Fruit fly (Drosophila melanogaster): ENCODE data around the gene Gp93.

Gene Gp93

dm6 chr3R:27988647-27989430 is 40.3 kb downstream of the Gp93 start (continued):
- peak; percentile 60 for TF ChIP-seq CG4424 (GFP tag; optimal IDR thresholded peaks at IDR 0.05)
- TF ChIP-seq wor (GFP tag; IDR thresholded peaks at IDR 0.05), result no peak
- peak; percentile 46 for TF ChIP-seq Drgx (GFP tag; IDR thresholded peaks at IDR 0.05)
- TF ChIP-seq gsb-n (tag; optimal IDR thresholded peaks at IDR 0.05), result no peak
- TF ChIP-seq Xrp1 (GFP tag; IDR thresholded peaks at IDR 0.05), result 0 out of 2 replicates have a peak, but pooled peaks have one; percentile 34
- TF ChIP-seq Fer1 (GFP tag; optimal IDR thresholded peaks at IDR 0.05), result no peak
- TF ChIP-seq GATAe (GFP tag; conservative IDR thresholded peaks at IDR 0.05), result no peak
- TF ChIP-seq Hr3 (GFP tag; optimal IDR thresholded peaks at IDR 0.05), result peak; percentile 33
- no peak for TF ChIP-seq CG1832 (GFP tag; optimal IDR thresholded peaks at IDR 0.05)
- TF ChIP-seq CG12104 (GFP tag; optimal IDR thresholded peaks at IDR 0.05), result peak; percentile 33
- TF ChIP-seq p53 (GFP tag; optimal IDR thresholded peaks at IDR 0.05), result no peak
- TF ChIP-seq CG11560 (tag; IDR thresholded peaks at IDR 0.05), result no peak
- no peak for TF ChIP-seq ab (GFP tag; optimal IDR thresholded peaks at IDR 0.05)
- TF ChIP-seq emc (GFP tag; optimal IDR thresholded peaks at IDR 0.05), result no peak
- TF ChIP-seq Ets65A (GFP tag), result peak; percentile 82
- TF ChIP-seq CG14441 (GFP tag; IDR thresholded peaks at IDR 0.05), result peak; percentile 58
- TF ChIP-seq CG16813 (GFP tag; IDR thresholded peaks at IDR 0.05; ENCODE audit: partially characterized antibody), result no peak
- peak; percentile 69 for TF ChIP-seq CG9932 (GFP tag; IDR thresholded peaks at IDR 0.05)
- peak; percentile 15 for TF ChIP-seq ATbp (GFP tag; optimal IDR thresholded peaks at IDR 0.05)
- no peak for TF ChIP-seq CG1792 (GFP tag; optimal IDR thresholded peaks at IDR 0.05)
- peak; percentile 55 for TF ChIP-seq zfh2 (GFP tag; optimal IDR thresholded peaks at IDR 0.05)
- TF ChIP-seq toy (GFP tag; IDR thresholded peaks at IDR 0.05), result no peak
- TF ChIP-seq ftz-f1 (GFP tag; optimal IDR thresholded peaks at IDR 0.05), result no peak
- TF ChIP-seq CG6813 (GFP tag; optimal IDR thresholded peaks at IDR 0.05), result no peak
- TF ChIP-seq Dfd (GFP tag; optimal IDR thresholded peaks at IDR 0.05), result no peak
- TF ChIP-seq BEAF-32 (GFP tag; optimal IDR thresholded peaks at IDR 0.05), result no peak
- peak; percentile 18; the same call in 1 of the 2 replicates for TF ChIP-seq sob (GFP tag; IDR thresholded peaks at IDR 0.05)
- peak; percentile 19 for TF ChIP-seq fd3F (GFP tag; optimal IDR thresholded peaks at IDR 0.05)
- TF ChIP-seq bcd (GFP tag; optimal IDR thresholded peaks at IDR 0.05), result peak; percentile 44
- no peak for TF ChIP-seq lov (optimal IDR thresholded peaks at IDR 0.05)
- 0 out of 3 replicates have a peak, but pooled peaks have one; percentile 32 for TF ChIP-seq lov (GFP tag; IDR thresholded peaks at IDR 0.05)
- no peak for TF ChIP-seq CG11696 (GFP tag; IDR thresholded peaks at IDR 0.05)
- no peak for TF ChIP-seq jigr1 (GFP tag; IDR thresholded peaks at IDR 0.05)
- no peak for TF ChIP-seq pzg (GFP tag; optimal IDR thresholded peaks at IDR 0.05)
- no peak for TF ChIP-seq peb (GFP tag; IDR thresholded peaks at IDR 0.05)
- no peak for TF ChIP-seq Lpt (GFP tag; optimal IDR thresholded peaks at IDR 0.05)
- no peak for TF ChIP-seq ac (GFP tag; optimal IDR thresholded peaks at IDR 0.05)
- TF ChIP-seq Myb (GFP tag; optimal IDR thresholded peaks at IDR 0.05), result peak; percentile 23
- no peak for TF ChIP-seq gt (GFP tag; IDR thresholded peaks at IDR 0.05)
- no peak for TF ChIP-seq Nf-YC (tag; optimal IDR thresholded peaks at IDR 0.05)
- peak; percentile 27 for TF ChIP-seq CG12659 (GFP tag; optimal IDR thresholded peaks at IDR 0.05)
- TF ChIP-seq Hmr (GFP tag; optimal IDR thresholded peaks at IDR 0.05), result no peak
- TF ChIP-seq chm (GFP tag; IDR thresholded peaks at IDR 0.05), result no peak
- TF ChIP-seq ERR (GFP tag; optimal IDR thresholded peaks at IDR 0.05), result no peak
- peak; percentile 39 for TF ChIP-seq HLH54F (GFP tag; optimal IDR thresholded peaks at IDR 0.05)
- no peak for TF ChIP-seq Poxn (GFP tag; IDR thresholded peaks at IDR 0.05)
- no peak for TF ChIP-seq CG34376 (GFP tag; optimal IDR thresholded peaks at IDR 0.05)
- no peak for TF ChIP-seq otp (GFP tag; IDR thresholded peaks at IDR 0.05)
- TF ChIP-seq CG10147 (GFP tag; optimal IDR thresholded peaks at IDR 0.05), result no peak
- TF ChIP-seq row (GFP tag; IDR thresholded peaks at IDR 0.05), result peak; percentile 76
- TF ChIP-seq CG16779 (GFP tag; IDR thresholded peaks at IDR 0.05), result no peak

Data from whole organism, embryonic.